Worm (Caenorhabditis elegans) whole organism, L2 larva: ENCODE measurements around the gene pyc-1.
A peak's percentile ranks its signal among the peaks of the same experiment; 100 is the strongest.

Experiments
- elt-3 ChIP-seq: sonication (generic microtip); optimal IDR thresholded peaks from 2 replicates; lab custom pipeline; 2017; ENCODE audit warnings: missing biosample characterization, missing genetic modification characterization
- unc-62 ChIP-seq: fragments of 150-350 bp; optimal IDR thresholded peaks from 2 replicates; lab custom pipeline; 2014; ENCODE audit warnings: missing biosample characterization, missing genetic modification reagents, missing genetic modification characterization

DNA sequence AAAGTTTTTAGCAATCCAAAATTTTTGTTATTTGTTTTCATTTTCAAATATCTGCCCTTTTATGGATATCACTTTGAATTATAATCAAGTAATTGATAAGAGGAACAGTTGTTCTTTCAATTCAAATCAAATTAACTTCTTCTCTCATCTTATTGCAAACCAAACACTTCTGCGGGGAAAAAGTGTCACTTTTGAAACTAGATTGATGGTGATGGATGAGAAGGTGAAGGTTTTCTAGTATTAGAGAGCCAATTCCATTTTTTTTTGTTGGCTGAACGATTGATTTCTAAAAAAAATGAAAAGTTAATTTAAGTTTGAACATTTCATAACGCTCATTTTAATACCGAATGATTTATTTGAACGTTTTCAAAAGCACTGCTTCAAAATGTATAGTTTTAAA, 42.5 kb downstream of the pyc-1 start:
- TF ChIP-seq elt-3 (tag; lab: Kevin White, UChicago) (no peak), unc-62 (GFP tag; lab: Kevin White, UChicago) (peak; percentile 45)
